Fruit fly (Drosophila melanogaster): ENCODE measurements around the gene CG5521.
A peak's percentile ranks its signal among the peaks of the same experiment; 100 is the strongest.

CG5521 gene

dm6 chr3R:26980282-26980691, 13.6 kb downstream of the CG5521 start:
- TF ChIP-seq CG10631 (GFP tag; optimal IDR thresholded peaks at IDR 0.05) (no peak), CG6854 (GFP tag; optimal IDR thresholded peaks at IDR 0.05) (peak; percentile 58), svp (GFP tag) (no peak), Gug (GFP tag; IDR thresholded peaks at IDR 0.05) (no peak), Met (GFP tag; optimal IDR thresholded peaks at IDR 0.05) (no peak), esn (GFP tag; optimal IDR thresholded peaks at IDR 0.05) (peak; percentile 13), CG6808 (GFP tag; optimal IDR thresholded peaks at IDR 0.05) (no peak), CG31627 (GFP tag; optimal IDR thresholded peaks at IDR 0.05) (no peak), Hr39 (GFP tag; optimal IDR thresholded peaks at IDR 0.05) (no peak), CG11902 (GFP tag; optimal IDR thresholded peaks at IDR 0.05) (no peak), CG11762 (GFP tag; optimal IDR thresholded peaks at IDR 0.05; ENCODE audit: insufficient read depth) (no peak), ss (GFP tag; optimal IDR thresholded peaks at IDR 0.05) (peak in 1 of 2 experiments; percentile 72), CG34406 (GFP tag; optimal IDR thresholded peaks at IDR 0.05) (no peak), Eip93F (GFP tag; optimal IDR thresholded peaks at IDR 0.05) (no peak), achi (GFP tag; optimal IDR thresholded peaks at IDR 0.05) (no peak), net (GFP tag; optimal IDR thresholded peaks at IDR 0.05) (no peak), eg (GFP tag; IDR thresholded peaks at IDR 0.05) (peak; percentile 62; the same call in 2 of the 3 replicates), CG15336 (GFP tag; IDR thresholded peaks at IDR 0.05) (peak; percentile 27; the same call in 1 of the 2 replicates), CG6792 (GFP tag; optimal IDR thresholded peaks at IDR 0.05) (no peak), Sox14 (GFP tag; optimal IDR thresholded peaks at IDR 0.05) (no peak), Ets96B (tag; optimal IDR thresholded peaks at IDR 0.05) (no peak), CG1621 (tag; optimal IDR thresholded peaks at IDR 0.05) (no peak)

DNA sequence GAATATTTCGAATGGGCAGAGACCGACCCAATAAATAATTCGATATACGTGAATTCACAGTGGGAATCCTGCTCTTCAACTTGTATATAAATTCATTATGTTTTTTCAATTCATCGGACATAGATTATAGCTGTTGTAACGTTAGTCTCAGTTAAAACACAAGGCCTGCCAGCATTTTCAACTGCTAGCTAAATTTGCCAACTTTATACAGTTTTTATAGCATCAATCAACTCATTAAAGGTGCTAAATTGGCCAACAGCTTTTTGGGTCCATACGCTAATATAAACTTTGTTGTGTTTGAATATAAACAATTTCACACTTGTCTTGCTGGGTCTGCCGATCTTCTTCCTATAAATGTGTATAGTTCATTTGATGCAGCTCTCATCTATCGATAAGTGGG, 15.4 kb downstream of the CG5521 start:
- peak; percentile 44 for TF ChIP-seq svp (GFP tag)
- no peak for TF ChIP-seq Hr38 (GFP tag; optimal IDR thresholded peaks at IDR 0.05)

DNA sequence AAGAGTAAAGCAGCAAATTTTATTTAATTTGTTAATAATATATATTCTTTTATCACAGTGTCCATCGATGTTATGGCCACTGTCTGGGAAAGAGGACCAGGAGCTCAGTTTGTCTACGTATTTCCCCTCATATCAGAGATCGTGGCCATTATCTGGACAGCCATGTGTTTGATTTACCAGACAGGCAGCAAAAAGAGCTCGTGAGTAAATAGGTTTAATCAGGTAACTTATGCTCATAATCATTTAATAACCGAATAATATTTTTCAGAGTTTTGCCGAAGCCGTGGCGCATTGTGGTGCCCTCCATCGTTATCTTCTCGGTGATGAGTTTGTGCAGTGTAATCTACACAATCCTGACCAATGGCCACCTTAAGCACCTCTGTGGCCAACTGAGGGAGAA, 17.7 kb downstream of the CG5521 start:
- no peak for TF ChIP-seq CG1621 (tag; optimal IDR thresholded peaks at IDR 0.05)
- no peak for TF ChIP-seq CG6276 (GFP tag; optimal IDR thresholded peaks at IDR 0.05)
- TF ChIP-seq Met (GFP tag; optimal IDR thresholded peaks at IDR 0.05) = no peak
- TF ChIP-seq vri (GFP tag; optimal IDR thresholded peaks at IDR 0.05) = no peak
- no peak for TF ChIP-seq CG34406 (GFP tag; optimal IDR thresholded peaks at IDR 0.05)
- no peak for TF ChIP-seq CG9139 (GFP tag; optimal IDR thresholded peaks at IDR 0.05)
- TF ChIP-seq CG10669 (GFP tag; optimal IDR thresholded peaks at IDR 0.05) = no peak
- peak; percentile 62 for TF ChIP-seq svp (GFP tag)

dm6 chr3R:26987455-26987854, 20.7 kb downstream of the CG5521 start:
- TF ChIP-seq ss (GFP tag; optimal IDR thresholded peaks at IDR 0.05) (peak in 1 of 2 experiments; percentile 37), pdm3 (GFP tag; optimal IDR thresholded peaks at IDR 0.05) (no peak), CG6163 (GFP tag; IDR thresholded peaks at IDR 0.05) (0 out of 3 replicates have a peak, but pooled peaks have one; percentile 9), fkh (GFP tag; optimal IDR thresholded peaks at IDR 0.05) (peak; percentile 23), acj6 (GFP tag; optimal IDR thresholded peaks at IDR 0.05) (no peak)

DNA sequence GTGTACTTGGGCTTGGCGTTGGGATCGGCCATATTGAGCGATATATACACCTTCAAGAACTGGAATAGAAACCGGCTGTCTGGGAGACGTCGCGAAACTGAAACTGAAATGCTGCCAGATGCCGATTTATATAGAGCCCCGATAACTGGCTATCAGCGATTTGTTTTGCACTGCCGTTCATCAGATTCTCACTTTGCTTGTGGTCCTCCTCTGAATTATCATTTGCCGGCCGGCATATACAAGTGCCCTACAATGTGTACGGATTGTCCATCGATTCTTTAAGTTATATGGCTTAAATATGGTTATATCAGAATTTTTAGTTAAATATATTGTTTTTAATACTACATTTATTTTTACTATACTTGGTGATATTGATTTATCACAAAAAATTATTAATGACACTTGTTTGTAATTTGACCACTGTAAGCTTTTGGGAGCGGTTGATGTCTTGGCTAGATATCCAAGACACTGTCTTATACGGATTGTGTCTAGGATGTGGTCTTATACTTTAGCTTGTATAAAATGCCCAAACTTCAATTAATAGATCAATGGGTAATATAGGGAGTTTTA, 21.8 kb downstream of the CG5521 start, which contains the start of gene CG31075:
TSS of gene CG31075 (minus strand) at position 106 of the 570 bp plus-strand sequence.
- TF ChIP-seq CG3919 (GFP tag; optimal IDR thresholded peaks at IDR 0.05) = peak; percentile 94
- peak; percentile 76 for TF ChIP-seq Blimp-1 (GFP tag; optimal IDR thresholded peaks at IDR 0.05)
- TF ChIP-seq Eip93F (GFP tag; optimal IDR thresholded peaks at IDR 0.05) = peak; percentile 91
- peak; percentile 67 for TF ChIP-seq dac (GFP tag; optimal IDR thresholded peaks at IDR 0.05)
- TF ChIP-seq esn (GFP tag; optimal IDR thresholded peaks at IDR 0.05) = peak; percentile 94
- TF ChIP-seq CG6854 (GFP tag; optimal IDR thresholded peaks at IDR 0.05) = peak; percentile 72
- peak; percentile 93 for TF ChIP-seq Ets96B (tag; optimal IDR thresholded peaks at IDR 0.05)
- peak; percentile 98 for TF ChIP-seq Eip78C (GFP tag)
- TF ChIP-seq topi (GFP tag; optimal IDR thresholded peaks at IDR 0.05) = peak; percentile 91
- peak; percentile 82 for TF ChIP-seq CG1621 (tag; optimal IDR thresholded peaks at IDR 0.05)
- peak; percentile 76 for TF ChIP-seq net (GFP tag; optimal IDR thresholded peaks at IDR 0.05)
- peak; percentile 83 for TF ChIP-seq CG3032 (tag; optimal IDR thresholded peaks at IDR 0.05)
- peak; percentile 99 for TF ChIP-seq CG6163 (GFP tag; IDR thresholded peaks at IDR 0.05)
- peak; percentile 93 for TF ChIP-seq dsx (GFP tag; optimal IDR thresholded peaks at IDR 0.05; ENCODE audit: poor library complexity, severe bottlenecking)
- peak; percentile 75 for TF ChIP-seq CG11294 (GFP tag; IDR thresholded peaks at IDR 0.05)
- TF ChIP-seq salr (GFP tag; optimal IDR thresholded peaks at IDR 0.05) = peak; percentile 59 to 66
- TF ChIP-seq Hr4 (GFP tag; optimal IDR thresholded peaks at IDR 0.05) = peak; percentile 82
- TF ChIP-seq CG6808 (GFP tag; optimal IDR thresholded peaks at IDR 0.05) = peak; percentile 86
- TF ChIP-seq spab (GFP tag; optimal IDR thresholded peaks at IDR 0.05) = peak; percentile 84
- peak; percentile 68 for TF ChIP-seq Lpt (GFP tag; optimal IDR thresholded peaks at IDR 0.05)
- TF ChIP-seq CG11902 (GFP tag; optimal IDR thresholded peaks at IDR 0.05) = peak; percentile 80
- no peak for TF ChIP-seq CG6276 (GFP tag; optimal IDR thresholded peaks at IDR 0.05)
